1 fruit fly cellular context compared by ENCODE assay signal in the genomic region with DNA sequence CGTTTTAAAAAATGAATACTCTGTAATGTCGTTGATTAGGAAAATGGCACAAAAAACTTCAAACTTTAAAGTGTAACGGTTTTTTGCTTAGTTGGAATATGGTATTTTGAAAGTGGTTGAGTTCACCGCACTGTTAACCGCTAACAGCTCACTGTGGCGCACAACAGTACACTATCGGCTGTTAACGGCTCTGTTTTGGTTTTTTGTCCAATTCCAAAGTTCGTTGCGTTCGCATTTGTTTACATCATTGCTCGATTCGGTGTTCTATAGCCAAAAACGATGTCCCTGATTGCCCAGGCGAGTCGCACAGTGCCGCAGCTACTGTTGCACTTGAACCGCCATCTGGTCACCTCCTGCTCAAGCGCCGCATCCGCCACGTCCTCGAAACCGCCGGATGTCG.
TF ChIP-seq lines count a peak whose summit lies in the region.

CG11095 (plus strand) TSS at position 205 of the 400 bp plus-strand sequence.

TF ChIP-seq in whole organism, embryonic, 481 proteins besides CTCF, POLR2A, EP300 and RAD21 (continued from another document):
- TF ChIP-seq CG12659 (GFP tag; optimal IDR thresholded peaks at IDR 0.05; lab: Kevin White, UChicago) (no peak), ewg (GFP tag; optimal IDR thresholded peaks at IDR 0.05; lab: Kevin White, UChicago) (no peak), CG6272 (GFP tag; IDR thresholded peaks at IDR 0.05; lab: Robert Waterston, UW) (no peak), CG1603 (tag; optimal IDR thresholded peaks at IDR 0.05; lab: Kevin White, UChicago) (peak; percentile 51), gsb-n (tag; optimal IDR thresholded peaks at IDR 0.05; lab: Kevin White, UChicago) (no peak), B-H1 (GFP tag; IDR thresholded peaks at IDR 0.05; lab: Robert Waterston, UW) (no peak), Abd-B (GFP tag; optimal IDR thresholded peaks at IDR 0.05; lab: Kevin White, UChicago) (no peak), Sox100B (GFP tag; optimal IDR thresholded peaks at IDR 0.05; lab: Kevin White, UChicago) (no peak), Dfd (GFP tag; optimal IDR thresholded peaks at IDR 0.05; lab: Kevin White, UChicago) (no peak), bsh (GFP tag; optimal IDR thresholded peaks at IDR 0.05; lab: Kevin White, UChicago) (peak in 1 of 2 experiments; percentile 34), Camta (GFP tag; optimal IDR thresholded peaks at IDR 0.05; lab: Kevin White, UChicago) (no peak), CG5953 (GFP tag; IDR thresholded peaks at IDR 0.05; lab: Robert Waterston, UW) (no peak), Hmx (GFP tag; optimal IDR thresholded peaks at IDR 0.05; lab: Kevin White, UChicago) (no peak), ato (GFP tag; IDR thresholded peaks at IDR 0.05; lab: Robert Waterston, UW; ENCODE audit: partially characterized antibody) (no peak), CG3281 (GFP tag; optimal IDR thresholded peaks at IDR 0.05; lab: Kevin White, UChicago) (no peak), Sin3A (optimal IDR thresholded peaks at IDR 0.05; lab: Kevin White, UChicago) (no peak), CG2199 (GFP tag; IDR thresholded peaks at IDR 0.05; lab: Robert Waterston, UW) (no peak), Doc3 (GFP tag; IDR thresholded peaks at IDR 0.05; lab: Robert Waterston, UW; ENCODE audit: partially characterized antibody) (peak; percentile 26; the same call in 1 of the 3 replicates), Sry-δ (GFP tag; optimal IDR thresholded peaks at IDR 0.05; lab: Kevin White, UChicago) (peak; percentile 43), tgo (GFP tag; IDR thresholded peaks at IDR 0.05; lab: Robert Waterston, UW) (no peak), YL-1 (GFP tag; optimal IDR thresholded peaks at IDR 0.05; lab: Kevin White, UChicago) (peak; percentile 18), amos (GFP tag; IDR thresholded peaks at IDR 0.05; lab: Robert Waterston, UW; ENCODE audit: partially characterized antibody) (peak; percentile 54), CG6791 (GFP tag; IDR thresholded peaks at IDR 0.05; lab: Robert Waterston, UW; ENCODE audit: partially characterized antibody) (peak; percentile 34; the same call in 1 of the 3 replicates), Ssrp (tag; optimal IDR thresholded peaks at IDR 0.05; lab: Kevin White, UChicago) (no peak), Neu2 (GFP tag; optimal IDR thresholded peaks at IDR 0.05; lab: Kevin White, UChicago; ENCODE audit: borderline replicate concordance) (no peak), gce (GFP tag; IDR thresholded peaks at IDR 0.05; lab: Robert Waterston, UW) (no peak), nom (GFP tag; optimal IDR thresholded peaks at IDR 0.05; lab: Kevin White, UChicago) (peak; percentile 73), abd-A (tag; optimal IDR thresholded peaks at IDR 0.05; lab: Kevin White, UChicago) (no peak), klu (GFP tag; IDR thresholded peaks at IDR 0.05; lab: Robert Waterston, UW) (no peak), ase (GFP tag; IDR thresholded peaks at IDR 0.05; lab: Robert Waterston, UW) (no peak), Max (GFP tag; optimal IDR thresholded peaks at IDR 0.05; lab: Kevin White, UChicago) (no peak), CG10274 (GFP tag; optimal IDR thresholded peaks at IDR 0.05; lab: Kevin White, UChicago) (no peak), jumu (GFP tag; optimal IDR thresholded peaks at IDR 0.05; lab: Kevin White, UChicago) (no peak), wor (GFP tag; IDR thresholded peaks at IDR 0.05; lab: Robert Waterston, UW) (no peak), Hey (tag; optimal IDR thresholded peaks at IDR 0.05; lab: Kevin White, UChicago) (no peak), sna (GFP tag; IDR thresholded peaks at IDR 0.05; lab: Robert Waterston, UW; ENCODE audit: partially characterized antibody) (0 out of 2 replicates have a peak, but pooled peaks have one; percentile 34), Hr39 (optimal IDR thresholded peaks at IDR 0.05; lab: Kevin White, UChicago) (no peak), CG10321 (GFP tag; IDR thresholded peaks at IDR 0.05; lab: Robert Waterston, UW) (no peak), chif (GFP tag; optimal IDR thresholded peaks at IDR 0.05; lab: Kevin White, UChicago) (no peak), bowl (GFP tag; IDR thresholded peaks at IDR 0.05; lab: Robert Waterston, UW) (no peak), Six4 (GFP tag; optimal IDR thresholded peaks at IDR 0.05; lab: Kevin White, UChicago) (no peak), chm (GFP tag; IDR thresholded peaks at IDR 0.05; lab: Robert Waterston, UW) (no peak), CG12942 (GFP tag; optimal IDR thresholded peaks at IDR 0.05; lab: Kevin White, UChicago) (no peak), Trl (optimal IDR thresholded peaks at IDR 0.05; lab: Kevin White, UChicago) (no peak), Trl (GFP tag; optimal IDR thresholded peaks at IDR 0.05; lab: Kevin White, UChicago) (no peak), CG13775 (GFP tag; optimal IDR thresholded peaks at IDR 0.05; lab: Kevin White, UChicago) (no peak), CG4424 (GFP tag; optimal IDR thresholded peaks at IDR 0.05; lab: Kevin White, UChicago) (no peak), CG12391 (tag; optimal IDR thresholded peaks at IDR 0.05; lab: Kevin White, UChicago) (no peak), CG31365 (tag; optimal IDR thresholded peaks at IDR 0.05; lab: Kevin White, UChicago) (no peak), vnd (GFP tag; IDR thresholded peaks at IDR 0.05; lab: Robert Waterston, UW; ENCODE audit: partially characterized antibody) (peak; percentile 51), mirr (GFP tag; optimal IDR thresholded peaks at IDR 0.05; lab: Kevin White, UChicago) (no peak), CG6175 (GFP tag; IDR thresholded peaks at IDR 0.05; lab: Robert Waterston, UW) (no peak), org-1 (GFP tag; optimal IDR thresholded peaks at IDR 0.05; lab: Kevin White, UChicago) (no peak), TFAM (GFP tag; optimal IDR thresholded peaks at IDR 0.05; lab: Kevin White, UChicago) (no peak), gfzf (GFP tag; optimal IDR thresholded peaks at IDR 0.05; lab: Kevin White, UChicago) (no peak), CG14050 (GFP tag; IDR thresholded peaks at IDR 0.05; lab: Robert Waterston, UW) (no peak), MESR4 (GFP tag; optimal IDR thresholded peaks at IDR 0.05; lab: Kevin White, UChicago) (peak; percentile 24), sr (GFP tag; IDR thresholded peaks at IDR 0.05; lab: Robert Waterston, UW) (no peak), lilli (GFP tag; optimal IDR thresholded peaks at IDR 0.05; lab: Kevin White, UChicago) (no peak), jing (GFP tag; optimal IDR thresholded peaks at IDR 0.05; lab: Kevin White, UChicago) (no peak), fd3F (GFP tag; optimal IDR thresholded peaks at IDR 0.05; lab: Kevin White, UChicago) (no peak), mld (GFP tag; IDR thresholded peaks at IDR 0.05; lab: Robert Waterston, UW; ENCODE audit: partially characterized antibody) (0 out of 3 replicates have a peak, but pooled peaks have one; percentile 56), Nf-YC (tag; optimal IDR thresholded peaks at IDR 0.05; lab: Kevin White, UChicago) (no peak), CrebB (tag; optimal IDR thresholded peaks at IDR 0.05; lab: Kevin White, UChicago) (no peak), Gsc (GFP tag; IDR thresholded peaks at IDR 0.05; lab: Robert Waterston, UW) (no peak), Awh (GFP tag; IDR thresholded peaks at IDR 0.05; lab: Robert Waterston, UW) (no peak), CG14710 (tag; optimal IDR thresholded peaks at IDR 0.05; lab: Kevin White, UChicago) (peak; percentile 84), slou (GFP tag; optimal IDR thresholded peaks at IDR 0.05; lab: Kevin White, UChicago) (no peak), sd (tag; optimal IDR thresholded peaks at IDR 0.05; lab: Kevin White, UChicago) (no peak), Antp (GFP tag; optimal IDR thresholded peaks at IDR 0.05; lab: Kevin White, UChicago) (no peak), danr (GFP tag; IDR thresholded peaks at IDR 0.05; lab: Robert Waterston, UW) (no peak), fru (optimal IDR thresholded peaks at IDR 0.05; lab: Kevin White, UChicago) (no peak), fd64A (GFP tag; optimal IDR thresholded peaks at IDR 0.05; lab: Kevin White, UChicago) (no peak), CG32532 (GFP tag; IDR thresholded peaks at IDR 0.05; lab: Robert Waterston, UW) (no peak), Elba2 (GFP tag; optimal IDR thresholded peaks at IDR 0.05; lab: Kevin White, UChicago) (no peak), CG14441 (GFP tag; IDR thresholded peaks at IDR 0.05; lab: Robert Waterston, UW) (no peak), dati (GFP tag; IDR thresholded peaks at IDR 0.05; lab: Robert Waterston, UW) (no peak), Hsf (GFP tag; optimal IDR thresholded peaks at IDR 0.05; lab: Kevin White, UChicago) (no peak), fu2 (GFP tag; optimal IDR thresholded peaks at IDR 0.05; lab: Kevin White, UChicago) (no peak), sc (optimal IDR thresholded peaks at IDR 0.05; lab: Kevin White, UChicago) (no peak), sc (GFP tag; optimal IDR thresholded peaks at IDR 0.05; lab: Kevin White, UChicago) (no peak), Meics (GFP tag; optimal IDR thresholded peaks at IDR 0.05; lab: Kevin White, UChicago) (no peak), CG3065 (GFP tag; optimal IDR thresholded peaks at IDR 0.05; lab: Kevin White, UChicago) (no peak), dm (GFP tag; optimal IDR thresholded peaks at IDR 0.05; lab: Kevin White, UChicago) (no peak), CG7987 (GFP tag; optimal IDR thresholded peaks at IDR 0.05; lab: Kevin White, UChicago) (no peak), btn (GFP tag; optimal IDR thresholded peaks at IDR 0.05; lab: Kevin White, UChicago) (no peak), unc-4 (GFP tag; IDR thresholded peaks at IDR 0.05; lab: Robert Waterston, UW; ENCODE audit: partially characterized antibody) (peak; percentile 62; the same call in 1 of the 2 replicates), Sry-β (GFP tag; optimal IDR thresholded peaks at IDR 0.05; lab: Kevin White, UChicago) (no peak), pho (GFP tag; optimal IDR thresholded peaks at IDR 0.05; lab: Kevin White, UChicago) (no peak), h (optimal IDR thresholded peaks at IDR 0.05; lab: Kevin White, UChicago) (no peak), HLH4C (GFP tag; IDR thresholded peaks at IDR 0.05; lab: Robert Waterston, UW; ENCODE audit: partially characterized antibody) (0 out of 3 replicates have a peak, but pooled peaks have one; percentile 30), CG34376 (GFP tag; optimal IDR thresholded peaks at IDR 0.05; lab: Kevin White, UChicago) (no peak), nau (GFP tag; optimal IDR thresholded peaks at IDR 0.05; lab: Kevin White, UChicago) (no peak), CG30020 (tag; optimal IDR thresholded peaks at IDR 0.05; lab: Kevin White, UChicago) (peak; percentile 40), sens (GFP tag; lab: Kevin White, UChicago) (no peak), CG1024 (GFP tag; IDR thresholded peaks at IDR 0.05; lab: Robert Waterston, UW) (no peak)
